Worm (Caenorhabditis elegans) whole organism, L4 larva: Measurements from ENCODE around the gene R09F10.8.

Experiments
- F26F4.8 ChIP-seq: fragments of 200-800 bp; sonication (Bioruptor generic); conservative IDR thresholded peaks from 2 replicates; pipeline ENCODE4 v1.3.6; 2022; ENCODE audit warnings: missing genetic modification characterization, missing compliant biosample characterization
- Y5F2A.4 ChIP-seq: fragments of 200-800 bp; sonication (Bioruptor generic); optimal IDR thresholded peaks from 2 replicates; lab custom pipeline; 2018; ENCODE audit warnings: mild to moderate bottlenecking, missing genetic modification characterization, missing compliant biosample characterization
- Y75B8A.6 ChIP-seq: fragments of 200-800 bp; sonication (Bioruptor generic); IDR thresholded peaks from 2 replicates; pipeline ENCODE4 v1.3.6; 2022; ENCODE audit warnings: missing genetic modification reagents, missing genetic modification characterization, missing compliant biosample characterization
- ZK337.2 ChIP-seq: fragments of 200-800 bp; sonication (Bioruptor generic); IDR thresholded peaks from 2 replicates; pipeline ENCODE4 v1.3.6; 2022; ENCODE audit warnings: missing genetic modification reagents, missing genetic modification characterization, missing compliant biosample characterization
- aly-2 ChIP-seq: sonication (generic microtip); optimal IDR thresholded peaks from 2 replicates; lab custom pipeline; 2018; ENCODE audit warnings: missing biosample characterization, missing genetic modification characterization
- attf-4 ChIP-seq: sonication (generic microtip); optimal IDR thresholded peaks from 3 replicates; lab custom pipeline; 2017; ENCODE audit warnings: missing biosample characterization, missing genetic modification characterization
- ceh-20 ChIP-seq: fragments of 200-800 bp; sonication (Bioruptor generic); IDR thresholded peaks from 2 replicates; pipeline ENCODE4 v1.3.6; 2022; ENCODE audit warnings: missing genetic modification reagents, missing genetic modification characterization, missing compliant biosample characterization
- ceh-44 ChIP-seq: fragments of 200-800 bp; sonication (Bioruptor generic); IDR thresholded peaks from 2 replicates; pipeline ENCODE4 v1.3.6; 2022; ENCODE audit warnings: missing genetic modification reagents, missing genetic modification characterization, missing compliant biosample characterization
- ceh-62 ChIP-seq: sonication (generic microtip); optimal IDR thresholded peaks from 2 replicates; lab custom pipeline; 2017; ENCODE audit warnings: missing biosample characterization, missing genetic modification characterization
- ceh-82 ChIP-seq: sonication (generic microtip); optimal IDR thresholded peaks from 2 replicates; lab custom pipeline; 2017; ENCODE audit warnings: missing biosample characterization, missing genetic modification characterization
- daf-16 ChIP-seq, 3 experiments: sonication (generic microtip); optimal IDR thresholded peaks; 2 replicates each; lab custom pipeline; 2016 to 2017; ENCODE audit warnings: missing genetic modification characterization in 3 of 3, missing genetic modification reagents in 3 of 3, mild to moderate bottlenecking in 2 of 3, missing compliant biosample characterization in 2 of 3, missing biosample characterization in 1 of 3, moderate library complexity in 1 of 3
- dmd-6 ChIP-seq: fragments of 200-800 bp; sonication (Bioruptor generic); IDR thresholded peaks from 2 replicates; pipeline ENCODE4 v1.3.6; 2022; ENCODE audit warnings: missing genetic modification reagents, missing genetic modification characterization, missing compliant biosample characterization
- dpl-1 ChIP-seq: fragments of 150-350 bp; optimal IDR thresholded peaks from 2 replicates; lab custom pipeline; 2014; ENCODE audit warnings: missing biosample characterization, missing genetic modification reagents, missing genetic modification characterization
- dve-1 ChIP-seq: sonication (generic microtip); optimal IDR thresholded peaks from 2 replicates; lab custom pipeline; 2017; ENCODE audit warnings: antibody characterized with exemption, mild to moderate bottlenecking, missing genetic modification characterization, missing compliant biosample characterization; ENCODE audit not compliant: insufficient read depth
- egl-27 ChIP-seq: sonication (generic microtip); optimal IDR thresholded peaks from 3 replicates; lab custom pipeline; 2017; ENCODE audit warnings: missing biosample characterization, missing genetic modification reagents, missing genetic modification characterization
- egl-43 ChIP-seq: fragments of 200-800 bp; sonication (Bioruptor generic); IDR thresholded peaks from 2 replicates; pipeline ENCODE4 v1.3.6; 2022; ENCODE audit warnings: missing genetic modification reagents, missing genetic modification characterization, missing compliant biosample characterization
- fkh-10 ChIP-seq: fragments of 150-350 bp; optimal IDR thresholded peaks from 2 replicates; lab custom pipeline; 2014; ENCODE audit warnings: missing biosample characterization, missing genetic modification reagents, missing genetic modification characterization
- hif-1 ChIP-seq, 2 experiments: sonication (generic microtip); optimal IDR thresholded peaks; 2 replicates each; lab custom pipeline; 2016 to 2017; ENCODE audit warnings: missing compliant biosample characterization in 2 of 2, missing genetic modification characterization in 2 of 2, missing genetic modification reagents in 2 of 2, missing genotype in 2 of 2, mild to moderate bottlenecking in 1 of 2
- hmg-1.1 ChIP-seq: fragments of 200-800 bp; sonication (Bioruptor generic); IDR thresholded peaks from 2 replicates; pipeline ENCODE4 v1.3.6; 2022; ENCODE audit warnings: missing genetic modification reagents, missing genetic modification characterization, missing compliant biosample characterization
- lim-7 ChIP-seq: fragments of 200-800 bp; sonication (Bioruptor generic); IDR thresholded peaks from 2 replicates; pipeline ENCODE4 v1.3.6; 2022; ENCODE audit warnings: missing genetic modification characterization, missing compliant biosample characterization
- lin-29 ChIP-seq: fragments of 200-800 bp; sonication (Bioruptor generic); IDR thresholded peaks from 2 replicates; pipeline ENCODE4 v1.3.6; 2022; ENCODE audit warnings: missing genetic modification reagents, missing genetic modification characterization, missing compliant biosample characterization
- madf-9 ChIP-seq: fragments of 200-800 bp; sonication (Bioruptor generic); conservative IDR thresholded peaks from 2 replicates; pipeline ENCODE4 v1.3.6; 2022; ENCODE audit warnings: missing genetic modification reagents, missing genetic modification characterization, missing compliant biosample characterization
- mdt-29 ChIP-seq: fragments of 200-800 bp; sonication (Bioruptor generic); IDR thresholded peaks from 2 replicates; pipeline ENCODE4 v1.3.6; 2022; ENCODE audit warnings: missing genetic modification reagents, missing genetic modification characterization, missing compliant biosample characterization
- mep-1 ChIP-seq: fragments of 150-350 bp; sonication (generic microtip); optimal IDR thresholded peaks from 3 replicates; lab custom pipeline; 2014; ENCODE audit warnings: missing biosample characterization, missing genetic modification characterization
- mxl-2 ChIP-seq: fragments of 200-800 bp; sonication (Bioruptor generic); conservative IDR thresholded peaks from 2 replicates; pipeline ENCODE4 v1.3.6; 2022; ENCODE audit warnings: missing genetic modification reagents, missing genetic modification characterization, missing compliant biosample characterization
- nhr-111 ChIP-seq: fragments of 200-800 bp; sonication (Bioruptor generic); optimal IDR thresholded peaks from 2 replicates; lab custom pipeline; 2018; ENCODE audit warnings: mild to moderate bottlenecking, missing genetic modification characterization, missing compliant biosample characterization
- nhr-237 ChIP-seq: sonication (generic microtip); optimal IDR thresholded peaks from 2 replicates; lab custom pipeline; 2017; ENCODE audit warnings: missing biosample characterization, missing genetic modification characterization
- nhr-28 ChIP-seq: fragments of 150-350 bp; optimal IDR thresholded peaks from 2 replicates; lab custom pipeline; 2014; ENCODE audit warnings: missing biosample characterization, missing genetic modification characterization
- nhr-41 ChIP-seq: fragments of 200-800 bp; sonication (Bioruptor generic); IDR thresholded peaks from 2 replicates; pipeline ENCODE4 v1.3.6; 2022; ENCODE audit warnings: missing genetic modification reagents, missing genetic modification characterization, missing compliant biosample characterization
- nhr-48 ChIP-seq: sonication (generic microtip); optimal IDR thresholded peaks from 2 replicates; lab custom pipeline; 2016; ENCODE audit warnings: mild to moderate bottlenecking, missing genetic modification characterization, missing compliant biosample characterization
- nhr-76 ChIP-seq: fragments of 150-350 bp; optimal IDR thresholded peaks from 2 replicates; lab custom pipeline; 2014; ENCODE audit warnings: missing biosample characterization, missing genetic modification characterization
- pqm-1 ChIP-seq: sonication (generic microtip); optimal IDR thresholded peaks from 2 replicates; lab custom pipeline; 2017; ENCODE audit warnings: missing biosample characterization, missing genetic modification characterization
- rbr-2 ChIP-seq: sonication (generic microtip); optimal IDR thresholded peaks from 2 replicates; lab custom pipeline; 2016; ENCODE audit warnings: missing genotype, missing genetic modification characterization, missing compliant biosample characterization
- saeg-2 ChIP-seq: fragments of 200-800 bp; sonication (Bioruptor generic); IDR thresholded peaks from 2 replicates; pipeline ENCODE4 v1.3.6; 2022; ENCODE audit warnings: missing genetic modification reagents, missing genetic modification characterization, missing compliant biosample characterization
- snpc-1.2 ChIP-seq: fragments of 200-800 bp; sonication (Bioruptor generic); IDR thresholded peaks from 2 replicates; pipeline ENCODE4 v1.3.6; 2022; ENCODE audit warnings: missing genetic modification reagents, missing genetic modification characterization, missing compliant biosample characterization
- spr-1 ChIP-seq: sonication (generic microtip); optimal IDR thresholded peaks from 2 replicates; lab custom pipeline; 2016; ENCODE audit warnings: mild to moderate bottlenecking, missing genetic modification characterization, missing compliant biosample characterization
- spr-3 ChIP-seq: fragments of 200-800 bp; sonication (Bioruptor generic); optimal IDR thresholded peaks from 2 replicates; lab custom pipeline; 2018; ENCODE audit warnings: mild to moderate bottlenecking, missing genetic modification characterization, missing compliant biosample characterization
- tag-97 ChIP-seq: fragments of 200-800 bp; sonication (Bioruptor generic); IDR thresholded peaks from 2 replicates; pipeline ENCODE4 v1.3.6; 2022; ENCODE audit warnings: missing genetic modification characterization, missing compliant biosample characterization
- tra-1 ChIP-seq: fragments of 200-800 bp; sonication (Bioruptor generic); IDR thresholded peaks from 2 replicates; pipeline ENCODE4 v1.3.6; 2022; ENCODE audit warnings: missing genetic modification reagents, missing genetic modification characterization, missing compliant biosample characterization
- zag-1 ChIP-seq: fragments of 150-350 bp; optimal IDR thresholded peaks from 2 replicates; lab custom pipeline; 2014; ENCODE audit warnings: missing biosample characterization, missing genetic modification characterization
- zfp-2 ChIP-seq: sonication (generic microtip); optimal IDR thresholded peaks from 2 replicates; lab custom pipeline; 2016; ENCODE audit warnings: mild to moderate bottlenecking, missing genetic modification characterization, missing compliant biosample characterization
- ztf-7 ChIP-seq: fragments of 150-350 bp; optimal IDR thresholded peaks from 2 replicates; lab custom pipeline; 2014; ENCODE audit warnings: missing biosample characterization, missing genetic modification characterization

The R09F10.8 gene

DNA sequence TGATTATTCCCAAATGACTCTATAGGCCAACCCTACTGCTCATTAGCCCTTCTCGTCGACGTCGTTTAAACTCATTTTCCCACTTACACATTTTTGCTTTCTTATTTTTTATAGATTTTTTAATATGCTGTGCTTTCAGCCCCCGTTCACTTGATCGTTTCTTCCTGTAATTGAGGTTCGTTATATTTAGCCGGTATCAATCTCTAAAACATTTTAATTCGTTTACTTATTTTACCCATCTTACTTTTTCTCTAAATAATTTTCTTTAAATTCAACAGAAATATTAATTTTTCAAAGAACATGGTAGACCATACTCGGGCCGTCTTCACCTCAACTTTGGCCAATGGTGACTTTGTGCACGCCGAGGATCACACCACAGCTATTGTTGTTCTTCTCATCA is 15.4 kb upstream of the R09F10.8 start, which contains the start of gene F55E10.1:
Gene F55E10.1 (plus strand): TSS at position 301 of the 400 bp plus-strand sequence.
- TF ChIP-seq nhr-41 (no peak), egl-43 (GFP tag; lab: Robert Waterston, UW) (no peak), nhr-76 (tag; lab: Kevin White, UChicago) (no peak)

DNA sequence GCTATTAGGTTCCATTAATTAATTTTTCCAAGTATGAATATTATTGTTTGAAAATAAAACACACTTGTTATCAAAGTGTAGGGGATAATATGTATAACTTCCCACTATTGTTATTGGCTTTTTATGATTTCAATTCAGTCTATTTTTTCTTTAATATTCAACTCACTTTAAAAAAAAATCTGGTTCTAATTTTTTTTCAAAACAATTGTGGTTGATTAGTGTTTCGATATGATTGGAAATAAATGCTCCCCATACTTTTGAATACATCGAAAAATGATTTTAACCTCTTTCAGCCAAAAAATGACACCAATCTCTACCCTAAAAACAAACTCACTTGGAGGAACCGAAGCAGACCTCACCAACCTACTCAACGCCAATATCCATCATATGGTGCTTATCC is 14.1 kb upstream of the R09F10.8 start, which contains the start of gene F55E10.2:
Gene F55E10.2 (plus strand): TSS at position 301 of the 400 bp plus-strand sequence.
- TF ChIP-seq lim-7 (no peak), tag-97 (GFP tag; lab: Robert Waterston, UW) (no peak), rbr-2 (tag; lab: Kevin White, UChicago) (no peak), hif-1 (tag; optimal IDR thresholded peaks at IDR 0.05; lab: Kevin White, UChicago) (no peak), ztf-7 (tag; lab: Kevin White, UChicago) (no peak), zfp-2 (tag; lab: Kevin White, UChicago) (no peak), attf-4 (tag; lab: Kevin White, UChicago) (no peak), nhr-28 (tag; lab: Kevin White, UChicago) (no peak), Y75B8A.6 (no peak), lin-29 (no peak)
- TF ChIP-seq, all 104 proteins: peak for 0

DNA sequence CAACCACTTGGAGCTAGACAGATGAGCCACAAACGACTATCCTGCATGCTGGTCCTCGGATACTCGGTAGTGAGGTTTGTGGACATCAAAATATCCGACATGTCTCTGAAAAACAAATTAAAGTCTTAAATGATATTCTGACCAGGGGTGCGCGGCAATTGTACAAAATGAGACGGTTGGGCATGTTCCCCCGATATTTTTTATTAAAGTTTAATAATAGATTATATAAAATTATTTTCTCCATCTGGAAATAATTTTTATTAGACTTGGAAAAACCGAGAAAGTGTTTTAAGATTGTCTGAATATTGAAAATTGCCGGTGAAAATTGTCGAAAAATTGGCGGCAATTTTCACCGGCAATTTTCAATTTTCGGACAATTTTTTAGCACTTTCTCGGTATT is 1.5 kb upstream of the R09F10.8 start, which contains the start of gene F55E10.4:
Gene F55E10.4 (minus strand): TSS at position 101 of the 400 bp plus-strand sequence.
- TF ChIP-seq mep-1 (tag; lab: Kevin White, UChicago): no peak
- TF ChIP-seq hmg-1.1 (GFP tag; lab: Robert Waterston, UW): no peak
- no peak for TF ChIP-seq Y5F2A.4 (GFP tag; lab: Kevin White, UChicago)
- no peak for TF ChIP-seq spr-3 (GFP tag; lab: Kevin White, UChicago)
- TF ChIP-seq snpc-1.2 (GFP tag; lab: Robert Waterston, UW): no peak
- no peak for TF ChIP-seq aly-2 (tag; lab: Kevin White, UChicago)
- no peak for TF ChIP-seq ceh-44
- TF ChIP-seq ceh-62: no peak
- no peak for TF ChIP-seq mdt-29 (GFP tag; lab: Robert Waterston, UW)
- TF ChIP-seq madf-9: no peak
- no peak for TF ChIP-seq mxl-2 (GFP tag; lab: Robert Waterston, UW)
- no peak for TF ChIP-seq ceh-82 (tag; lab: Kevin White, UChicago)
- no peak for TF ChIP-seq saeg-2 (GFP tag; lab: Robert Waterston, UW)
- TF ChIP-seq nhr-237 (tag; lab: Kevin White, UChicago): no peak

DNA sequence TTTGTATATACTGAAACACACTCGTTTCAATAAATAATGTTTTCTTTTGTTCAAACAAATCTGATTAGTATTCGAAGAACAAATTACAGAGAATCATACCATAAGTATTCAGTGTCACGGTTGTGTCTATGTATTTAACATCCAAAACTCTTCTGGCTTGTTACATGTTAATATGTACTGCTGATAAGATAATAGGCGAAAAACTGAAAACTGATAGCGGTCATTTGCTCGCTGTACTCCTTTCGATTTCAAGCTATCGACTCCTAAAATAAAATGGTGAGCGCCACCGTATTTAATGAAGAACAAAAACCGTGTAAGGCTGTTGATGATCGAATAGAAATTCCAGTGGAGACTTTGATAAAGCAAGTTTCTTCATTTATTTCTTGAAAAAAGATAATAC is 2.9 kb downstream of the R09F10.8 start, which contains the start of gene R09F10.1:
Gene R09F10.1 (plus strand): TSS at position 222 of the 400 bp plus-strand sequence.
- TF ChIP-seq rbr-2 (tag; lab: Kevin White, UChicago): no peak
- no peak for TF ChIP-seq dpl-1
- no peak for TF ChIP-seq ZK337.2 (GFP tag; lab: Robert Waterston, UW)
- no peak for TF ChIP-seq fkh-10 (GFP tag; lab: Kevin White, UChicago)
- TF ChIP-seq egl-27 (tag; lab: Kevin White, UChicago): no peak
- TF ChIP-seq spr-1: no peak
- TF ChIP-seq dmd-6 (GFP tag; lab: Robert Waterston, UW): 0 out of 2 replicates have a peak, but pooled peaks have one; percentile 45
- no peak for TF ChIP-seq F26F4.8 (GFP tag; lab: Robert Waterston, UW)
- no peak for TF ChIP-seq nhr-48 (tag; lab: Kevin White, UChicago)
- TF ChIP-seq nhr-28 (tag; lab: Kevin White, UChicago): peak; percentile 56
- TF ChIP-seq zag-1 (tag; lab: Kevin White, UChicago): no peak
- TF ChIP-seq spr-3 (GFP tag; lab: Kevin White, UChicago): no peak
- TF ChIP-seq dve-1: peak; percentile 12
- no peak for TF ChIP-seq tra-1
- TF ChIP-seq ceh-20 (GFP tag; lab: Robert Waterston, UW): no peak
- TF ChIP-seq daf-16 (GFP tag; optimal IDR thresholded peaks at IDR 0.05; lab: Kevin White, UChicago): no peak
- peak; percentile 60 for TF ChIP-seq daf-16 (tag; optimal IDR thresholded peaks at IDR 0.05; lab: Kevin White, UChicago)
- TF ChIP-seq pqm-1 (tag; lab: Kevin White, UChicago): peak; percentile 64
- no peak for TF ChIP-seq nhr-111 (GFP tag; lab: Kevin White, UChicago)
